Worm (Caenorhabditis elegans) whole organism, L4 larva: Measurements from ENCODE around the gene spp-24.

Experiments used
- F37D6.2 ChIP-seq: sonication (generic microtip); optimal IDR thresholded peaks from 2 replicates; lab custom pipeline; 2016; ENCODE audit warnings: mild to moderate bottlenecking, missing genetic modification characterization, missing compliant biosample characterization
- Y5F2A.4 ChIP-seq: fragments of 200-800 bp; sonication (Bioruptor generic); optimal IDR thresholded peaks from 2 replicates; lab custom pipeline; 2018; ENCODE audit warnings: mild to moderate bottlenecking, missing genetic modification characterization, missing compliant biosample characterization
- aha-1 ChIP-seq: fragments of 150-350 bp; peaks from one replicate; lab custom pipeline; 2014; ENCODE audit warnings: missing biosample characterization, missing genetic modification characterization
- ama-1 ChIP-seq: fragments of 150-350 bp; optimal IDR thresholded peaks from 2 replicates; lab custom pipeline; 2014; ENCODE audit warnings: inconsistent platforms, mixed read lengths
- arid-1 ChIP-seq: fragments of 200-800 bp; sonication (Bioruptor generic); conservative IDR thresholded peaks from 2 replicates; pipeline ENCODE4 v1.3.6; 2022; ENCODE audit warnings: missing genetic modification reagents, missing genetic modification characterization, missing compliant biosample characterization
- ceh-20 ChIP-seq: fragments of 200-800 bp; sonication (Bioruptor generic); IDR thresholded peaks from 2 replicates; pipeline ENCODE4 v1.3.6; 2022; ENCODE audit warnings: missing genetic modification reagents, missing genetic modification characterization, missing compliant biosample characterization
- ceh-28 ChIP-seq: fragments of 150-350 bp; optimal IDR thresholded peaks from 2 replicates; lab custom pipeline; 2014; ENCODE audit warnings: missing biosample characterization, missing genetic modification reagents, missing genetic modification characterization
- ceh-82 ChIP-seq: sonication (generic microtip); optimal IDR thresholded peaks from 2 replicates; lab custom pipeline; 2017; ENCODE audit warnings: missing biosample characterization, missing genetic modification characterization
- ces-1 ChIP-seq: fragments of 150-350 bp; sonication (generic microtip); optimal IDR thresholded peaks from 4 replicates; lab custom pipeline; 2014; ENCODE audit warnings: missing biosample characterization, missing genetic modification reagents, missing genetic modification characterization
- ctbp-1 ChIP-seq: fragments of 200-800 bp; sonication (Bioruptor generic); IDR thresholded peaks from 2 replicates; pipeline ENCODE4 v1.3.6; 2022; ENCODE audit warnings: missing genetic modification reagents, missing genetic modification characterization, missing compliant biosample characterization
- daf-19 ChIP-seq: fragments of 200-800 bp; sonication (Bioruptor generic); conservative IDR thresholded peaks from 2 replicates; pipeline ENCODE4 v1.3.6; 2022; ENCODE audit warnings: missing genetic modification characterization, missing compliant biosample characterization
- dmd-9 ChIP-seq: fragments of 200-800 bp; sonication (Bioruptor generic); IDR thresholded peaks from 2 replicates; pipeline ENCODE4 v1.3.6; 2022; ENCODE audit warnings: missing genetic modification reagents, missing genetic modification characterization, missing compliant biosample characterization
- dve-1 ChIP-seq: sonication (generic microtip); optimal IDR thresholded peaks from 2 replicates; lab custom pipeline; 2017; ENCODE audit warnings: antibody characterized with exemption, mild to moderate bottlenecking, missing genetic modification characterization, missing compliant biosample characterization; ENCODE audit not compliant: insufficient read depth
- egl-27 ChIP-seq: sonication (generic microtip); optimal IDR thresholded peaks from 3 replicates; lab custom pipeline; 2017; ENCODE audit warnings: missing biosample characterization, missing genetic modification reagents, missing genetic modification characterization
- fkh-10 ChIP-seq: fragments of 150-350 bp; optimal IDR thresholded peaks from 2 replicates; lab custom pipeline; 2014; ENCODE audit warnings: missing biosample characterization, missing genetic modification reagents, missing genetic modification characterization
- fos-1 ChIP-seq: fragments of 150-350 bp; optimal IDR thresholded peaks from 2 replicates; lab custom pipeline; 2014; ENCODE audit warnings: missing biosample characterization, missing genetic modification characterization
- gei-8 ChIP-seq: fragments of 200-800 bp; sonication (Bioruptor generic); optimal IDR thresholded peaks from 2 replicates; lab custom pipeline; 2018; ENCODE audit warnings: mild to moderate bottlenecking, missing genetic modification characterization, missing compliant biosample characterization
- hif-1 ChIP-seq, 2 experiments: sonication (generic microtip); optimal IDR thresholded peaks; 2 replicates each; lab custom pipeline; 2016 to 2017; ENCODE audit warnings: missing compliant biosample characterization in 2 of 2, missing genetic modification characterization in 2 of 2, missing genetic modification reagents in 2 of 2, missing genotype in 2 of 2, mild to moderate bottlenecking in 1 of 2
- hlh-11 ChIP-seq: fragments of 200-800 bp; sonication (Bioruptor generic); optimal IDR thresholded peaks from 2 replicates; lab custom pipeline; 2018; ENCODE audit warnings: mild to moderate bottlenecking, missing genetic modification characterization, missing compliant biosample characterization
- hmg-1.1 ChIP-seq: fragments of 200-800 bp; sonication (Bioruptor generic); IDR thresholded peaks from 2 replicates; pipeline ENCODE4 v1.3.6; 2022; ENCODE audit warnings: missing genetic modification reagents, missing genetic modification characterization, missing compliant biosample characterization
- lin-38 ChIP-seq: fragments of 200-800 bp; sonication (Bioruptor generic); IDR thresholded peaks from 2 replicates; pipeline ENCODE4 v1.3.6; 2022; ENCODE audit warnings: missing genetic modification reagents, missing genetic modification characterization, missing compliant biosample characterization
- lir-3 ChIP-seq: sonication (generic microtip); optimal IDR thresholded peaks from 2 replicates; lab custom pipeline; 2016; ENCODE audit warnings: mild to moderate bottlenecking, missing genetic modification characterization, missing compliant biosample characterization
- lsy-2 ChIP-seq, 2 experiments: fragments of 150-350 bp in 1 of 2; sonication (generic microtip) in 1 of 2; optimal IDR thresholded peaks; 2 replicates each; lab custom pipeline; 2014 to 2017; ENCODE audit warnings: missing biosample characterization in 2 of 2, missing genetic modification characterization in 2 of 2
- mdl-1 ChIP-seq, 2 experiments: fragments of 150-350 bp in 1 of 2; sonication (generic microtip) in 1 of 2; optimal IDR thresholded peaks; 2 replicates each; lab custom pipeline; 2014 to 2017; ENCODE audit warnings: missing biosample characterization in 2 of 2, missing genetic modification characterization in 2 of 2
- nhr-10 ChIP-seq: fragments of 150-350 bp; optimal IDR thresholded peaks from 2 replicates; lab custom pipeline; 2014; ENCODE audit warnings: missing biosample characterization, missing genetic modification characterization
- nhr-102 ChIP-seq: sonication (generic microtip); optimal IDR thresholded peaks from 2 replicates; lab custom pipeline; 2016; ENCODE audit warnings: mild to moderate bottlenecking, missing genetic modification characterization, moderate library complexity, missing compliant biosample characterization
- nhr-237 ChIP-seq: sonication (generic microtip); optimal IDR thresholded peaks from 2 replicates; lab custom pipeline; 2017; ENCODE audit warnings: missing biosample characterization, missing genetic modification characterization
- nhr-28 ChIP-seq: fragments of 150-350 bp; optimal IDR thresholded peaks from 2 replicates; lab custom pipeline; 2014; ENCODE audit warnings: missing biosample characterization, missing genetic modification characterization
- nhr-76 ChIP-seq: fragments of 150-350 bp; optimal IDR thresholded peaks from 2 replicates; lab custom pipeline; 2014; ENCODE audit warnings: missing biosample characterization, missing genetic modification characterization
- pha-4 ChIP-seq, 2 experiments: fragments of 150-350 bp in 1 of 2; fragments of 200-800 bp in 1 of 2; sonication (Bioruptor generic) in 1 of 2; IDR thresholded peaks in 1 of 2; optimal IDR thresholded peaks in 1 of 2; 2 replicates each; pipeline versions ENCODE4 v1.3.6 to Lab custom; 2014 to 2022; ENCODE audit warnings: missing genetic modification characterization in 2 of 2, missing genetic modification reagents in 2 of 2, missing biosample characterization in 1 of 2, missing compliant biosample characterization in 1 of 2
- pqm-1 ChIP-seq: sonication (generic microtip); optimal IDR thresholded peaks from 2 replicates; lab custom pipeline; 2017; ENCODE audit warnings: missing biosample characterization, missing genetic modification characterization
- unc-130 ChIP-seq: sonication (generic microtip); optimal IDR thresholded peaks from 2 replicates; lab custom pipeline; 2016; ENCODE audit warnings: missing genetic modification reagents, missing genetic modification characterization, missing compliant biosample characterization
- unc-62 ChIP-seq, 3 experiments: fragments of 150-350 bp in 1 of 3; sonication (generic microtip); optimal IDR thresholded peaks in 2 of 3; peaks in 1 of 3; 1 replicate in 1 of 3; 2 replicates in 2 of 3; lab custom pipeline; 2014 to 2017; ENCODE audit warnings: missing biosample characterization in 3 of 3, missing genetic modification characterization in 3 of 3, missing genetic modification reagents in 3 of 3, missing genotype in 1 of 3
- vab-7 ChIP-seq: fragments of 200-800 bp; sonication (Bioruptor generic); IDR thresholded peaks from 2 replicates; pipeline ENCODE4 v1.3.6; 2022; ENCODE audit warnings: missing genetic modification reagents, missing genetic modification characterization, missing compliant biosample characterization
- zip-2 ChIP-seq: fragments of 150-350 bp; optimal IDR thresholded peaks from 2 replicates; lab custom pipeline; 2014; ENCODE audit warnings: missing biosample characterization, missing genetic modification characterization
- ztf-7 ChIP-seq: fragments of 150-350 bp; optimal IDR thresholded peaks from 2 replicates; lab custom pipeline; 2014; ENCODE audit warnings: missing biosample characterization, missing genetic modification characterization

spp-24 gene

ce11 chrII:75831-76230 lies 36.5 kb upstream of the spp-24 start:
- TF ChIP-seq nhr-102 (tag; lab: Kevin White, UChicago) (no peak), unc-62 (GFP tag; optimal IDR thresholded peaks at IDR 0.05 in 1 of 2; lab: Kevin White, UChicago) (peak in 1 of 2 experiments; percentile 95), unc-62 (tag; optimal IDR thresholded peaks at IDR 0.05; lab: Kevin White, UChicago) (no peak)

- TF ChIP-seq ces-1 (GFP tag; lab: Kevin White, UChicago) (peak; percentile 26), pha-4 (GFP tag; IDR thresholded peaks at IDR 0.05; lab: Robert Waterston, UW) (no peak), pha-4 (tag; optimal IDR thresholded peaks at IDR 0.05; lab: Kevin White, UChicago) (no peak), aha-1 (peak; percentile 86)
These were observed 34.6 kb upstream of the spp-24 start for ce11 chrII:73892-74291.

- no peak for TF ChIP-seq nhr-76 (tag; lab: Kevin White, UChicago)
- TF ChIP-seq daf-19 (GFP tag; lab: Robert Waterston, UW) = no peak
- no peak for TF ChIP-seq unc-130
- no peak for TF ChIP-seq nhr-102 (tag; lab: Kevin White, UChicago)
- peak; percentile 94 for TF ChIP-seq fkh-10 (GFP tag; lab: Kevin White, UChicago)
- TF ChIP-seq hmg-1.1 (GFP tag; lab: Robert Waterston, UW) = no peak
- TF ChIP-seq ceh-82 = no peak
- TF ChIP-seq nhr-237 (tag; lab: Kevin White, UChicago) = no peak
- no peak for TF ChIP-seq ama-1
- TF ChIP-seq F37D6.2 (tag; lab: Kevin White, UChicago) = no peak
- no peak for TF ChIP-seq egl-27
- peak; percentile 57; the same call in 1 of the 2 replicates for TF ChIP-seq ctbp-1 (GFP tag; lab: Robert Waterston, UW)
- TF ChIP-seq ces-1 (GFP tag; lab: Kevin White, UChicago) = peak; percentile 75
These were observed 34.0 kb upstream of the spp-24 start for ce11 chrII:73329-73728.

- TF ChIP-seq arid-1 (no peak), zip-2 (tag; lab: Kevin White, UChicago) (no peak), unc-62 (GFP tag; optimal IDR thresholded peaks at IDR 0.05 in 1 of 2; lab: Kevin White, UChicago) (peak in 1 of 2 experiments; percentile 77), unc-62 (tag; optimal IDR thresholded peaks at IDR 0.05; lab: Kevin White, UChicago) (no peak), lin-38 (GFP tag; lab: Robert Waterston, UW) (no peak), hmg-1.1 (GFP tag; lab: Robert Waterston, UW) (no peak), mdl-1 (tag; optimal IDR thresholded peaks at IDR 0.05; lab: Kevin White, UChicago) (no peak)
- TF ChIP-seq, all 104 proteins: peak for 1
These were observed 30.0 kb upstream of the spp-24 start, which contains the start of gene egl-26 for ce11 chrII:69354-69753. Gene egl-26, plus strand, starts transcription at chrII:69654.

ce11 chrII:68757-69156 lies 29.4 kb upstream of the spp-24 start:
- TF ChIP-seq aha-1 (peak; percentile 77), ztf-7 (no peak), ceh-28 (tag; lab: Kevin White, UChicago) (no peak)

- TF ChIP-seq fos-1 (no peak), Y5F2A.4 (GFP tag; lab: Kevin White, UChicago) (no peak), lsy-2 (tag; optimal IDR thresholded peaks at IDR 0.05; lab: Kevin White, UChicago) (no peak), hif-1 (tag; optimal IDR thresholded peaks at IDR 0.05; lab: Kevin White, UChicago) (no peak), dve-1 (no peak), gei-8 (GFP tag; lab: Kevin White, UChicago) (no peak), ceh-20 (GFP tag; lab: Robert Waterston, UW) (no peak), unc-62 (GFP tag; optimal IDR thresholded peaks at IDR 0.05 in 1 of 2; lab: Kevin White, UChicago) (peak in 1 of 2 experiments; percentile 86), unc-62 (tag; optimal IDR thresholded peaks at IDR 0.05; lab: Kevin White, UChicago) (no peak), vab-7 (GFP tag; lab: Robert Waterston, UW) (no peak), arid-1 (no peak), dmd-9 (no peak), hlh-11 (tag; lab: Kevin White, UChicago) (no peak), nhr-28 (tag; lab: Kevin White, UChicago) (peak; percentile 65), pqm-1 (peak; percentile 79), nhr-10 (tag; lab: Kevin White, UChicago) (no peak), lir-3 (no peak)
These were observed 28.3 kb upstream of the spp-24 start for ce11 chrII:67663-68062.
